Fruit fly (Drosophila melanogaster): Measurements from ENCODE around the gene Irbp18.

DNA sequence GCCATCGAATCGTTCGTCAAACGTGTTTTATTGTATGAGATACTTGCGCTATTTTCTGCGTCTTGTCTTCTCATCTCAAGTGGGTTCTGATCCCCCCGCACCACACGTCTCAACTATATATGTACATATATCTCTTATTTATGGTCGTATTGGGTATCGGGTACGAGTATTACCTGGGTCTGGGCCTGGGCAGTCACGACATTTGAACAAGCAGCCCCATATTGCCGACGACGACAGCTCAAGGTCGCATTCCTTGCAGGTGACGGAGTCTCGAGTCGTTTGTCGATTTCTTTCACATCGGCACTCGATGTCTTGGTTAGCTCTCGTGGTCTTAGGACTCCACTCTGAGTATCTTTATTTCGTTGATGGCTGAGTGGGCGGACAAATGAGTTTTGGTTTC is 47.1 kb upstream of the Irbp18 start:
- no peak for TF ChIP-seq Snoo (tag; optimal IDR thresholded peaks at IDR 0.05)
- no peak for TF ChIP-seq CG12605 (GFP tag; IDR thresholded peaks at IDR 0.05)
- TF ChIP-seq CG8159 (tag; optimal IDR thresholded peaks at IDR 0.05), result no peak
- TF ChIP-seq D1 (tag; optimal IDR thresholded peaks at IDR 0.05), result no peak
- TF ChIP-seq CG8301 (tag; optimal IDR thresholded peaks at IDR 0.05), result no peak
- no peak for TF ChIP-seq gl (tag; optimal IDR thresholded peaks at IDR 0.05)
- no peak for TF ChIP-seq rn (GFP tag; IDR thresholded peaks at IDR 0.05)
- TF ChIP-seq CG17806 (tag; optimal IDR thresholded peaks at IDR 0.05), result no peak
- TF ChIP-seq CG14655 (GFP tag; optimal IDR thresholded peaks at IDR 0.05), result no peak
- no peak for TF ChIP-seq Pif1A (GFP tag; optimal IDR thresholded peaks at IDR 0.05)
- TF ChIP-seq CG9948 (tag; optimal IDR thresholded peaks at IDR 0.05), result no peak

Measured in whole organism, pupa.